Worm (Caenorhabditis elegans) whole organism, late embryonic: Measurements from ENCODE around the gene C05C12.5.

Experiments
- K09A11.1 ChIP-seq: sonication (generic microtip); optimal IDR thresholded peaks from 2 replicates; lab custom pipeline; 2017; ENCODE audit warnings: antibody characterized with exemption, mild to moderate bottlenecking, missing genetic modification characterization, missing compliant biosample characterization; ENCODE audit not compliant: insufficient read depth
- Y22D7AL.16 ChIP-seq: sonication (generic microtip); optimal IDR thresholded peaks from 2 replicates; lab custom pipeline; 2016; ENCODE audit warnings: missing genetic modification characterization, missing compliant biosample characterization
- ceh-22 ChIP-seq: sonication (generic microtip); optimal IDR thresholded peaks from 2 replicates; lab custom pipeline; 2017; ENCODE audit warnings: missing biosample characterization, missing genetic modification characterization
- ceh-30 ChIP-seq: fragments of 150-350 bp; optimal IDR thresholded peaks from 2 replicates; lab custom pipeline; 2014; ENCODE audit warnings: missing biosample characterization, missing genetic modification characterization
- ceh-34 ChIP-seq: sonication (generic microtip); optimal IDR thresholded peaks from 2 replicates; lab custom pipeline; 2016; ENCODE audit warnings: mild to moderate bottlenecking, missing genetic modification characterization, missing compliant biosample characterization
- che-1 ChIP-seq: sonication (generic microtip); optimal IDR thresholded peaks from 2 replicates; lab custom pipeline; 2016; ENCODE audit warnings: mild to moderate bottlenecking, missing genetic modification characterization, missing compliant biosample characterization
- elt-2 ChIP-seq: sonication (generic microtip); optimal IDR thresholded peaks from 2 replicates; lab custom pipeline; 2016; ENCODE audit warnings: missing genetic modification reagents, missing genetic modification characterization, missing compliant biosample characterization
- lin-11 ChIP-seq: fragments of 200-800 bp; sonication (Bioruptor generic); optimal IDR thresholded peaks from 2 replicates; lab custom pipeline; 2018; ENCODE audit warnings: mild to moderate bottlenecking, missing genetic modification characterization, missing compliant biosample characterization
- nfya-1 ChIP-seq: sonication (generic microtip); optimal IDR thresholded peaks from 2 replicates; lab custom pipeline; 2017; ENCODE audit warnings: missing genetic modification characterization, mild to moderate bottlenecking, missing compliant biosample characterization, antibody characterized with exemption, moderate library complexity
- npax-4 ChIP-seq: sonication (generic microtip); optimal IDR thresholded peaks from 2 replicates; lab custom pipeline; 2016; ENCODE audit warnings: missing genetic modification characterization, missing compliant biosample characterization
- odd-2 ChIP-seq: sonication (generic microtip); optimal IDR thresholded peaks from 2 replicates; lab custom pipeline; 2017; ENCODE audit warnings: antibody characterized with exemption, mild to moderate bottlenecking, missing genetic modification characterization, missing compliant biosample characterization
- pat-9 ChIP-seq: fragments of 200-800 bp; sonication (Bioruptor generic); optimal IDR thresholded peaks from 2 replicates; lab custom pipeline; 2018; ENCODE audit warnings: mild to moderate bottlenecking, missing genetic modification characterization, moderate library complexity, missing compliant biosample characterization
- pros-1 ChIP-seq: fragments of 150-350 bp; optimal IDR thresholded peaks from 2 replicates; lab custom pipeline; 2014; ENCODE audit warnings: missing biosample characterization, missing genetic modification reagents, missing genetic modification characterization
- rnt-1 ChIP-seq: sonication (generic microtip); optimal IDR thresholded peaks from 2 replicates; lab custom pipeline; 2016; ENCODE audit warnings: missing genetic modification characterization, missing compliant biosample characterization
- sox-2 ChIP-seq: fragments of 200-800 bp; sonication (Bioruptor generic); IDR thresholded peaks from 2 replicates; pipeline ENCODE4 v1.3.6; 2022; ENCODE audit warnings: missing genetic modification reagents, missing genetic modification characterization, missing compliant biosample characterization
- tbx-7 ChIP-seq: sonication (generic microtip); optimal IDR thresholded peaks from 2 replicates; lab custom pipeline; 2016; ENCODE audit warnings: missing genotype, missing genetic modification characterization, missing compliant biosample characterization
- unc-3 ChIP-seq, 2 experiments: fragments of 200-800 bp in 1 of 2; sonication (Bioruptor generic) in 1 of 2; sonication (generic microtip) in 1 of 2; conservative IDR thresholded peaks in 1 of 2; optimal IDR thresholded peaks in 1 of 2; 2 replicates each; pipeline versions ENCODE4 v1.3.6 to Lab custom; 2016 to 2022; ENCODE audit warnings: missing compliant biosample characterization in 2 of 2, missing genetic modification characterization in 2 of 2, missing genetic modification reagents in 1 of 2
- unc-42 ChIP-seq: sonication (generic microtip); optimal IDR thresholded peaks from 2 replicates; lab custom pipeline; 2016; ENCODE audit warnings: missing genotype, missing genetic modification characterization, missing compliant biosample characterization
- unc-55 ChIP-seq: sonication (generic microtip); optimal IDR thresholded peaks from 2 replicates; lab custom pipeline; 2017; ENCODE audit warnings: missing biosample characterization, missing genetic modification reagents, missing genetic modification characterization

The C05C12.5 gene

DNA sequence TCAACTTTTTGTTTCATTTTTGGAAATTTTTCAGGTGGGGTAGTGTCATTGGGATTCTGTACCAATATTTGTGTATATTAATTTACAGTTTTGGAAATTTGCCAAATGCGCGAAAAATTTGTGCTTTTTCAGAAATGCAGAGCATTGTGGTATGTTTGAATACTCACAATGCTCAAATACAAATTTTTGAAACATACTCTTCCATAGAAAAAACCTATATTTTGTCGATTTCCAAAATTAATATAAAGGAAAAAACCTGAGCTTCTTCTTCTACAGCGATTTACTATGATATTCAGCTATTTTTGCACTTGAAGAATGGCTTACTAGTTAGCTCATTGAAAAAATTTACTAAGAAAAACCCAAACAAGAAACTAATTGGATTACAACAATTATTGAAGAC lies 48.0 kb downstream of the C05C12.5 start:
- TF ChIP-seq lin-11 (tag; lab: Kevin White, UChicago) (no peak), ceh-34 (no peak), ceh-22 (no peak), unc-55 (GFP tag; lab: Kevin White, UChicago) (no peak), unc-3 (GFP tag; conservative IDR thresholded peaks at IDR 0.05; lab: Robert Waterston, UW) (no peak), unc-3 (tag; optimal IDR thresholded peaks at IDR 0.05; lab: Kevin White, UChicago) (no peak), rnt-1 (tag; lab: Kevin White, UChicago) (no peak), che-1 (no peak), sox-2 (GFP tag; lab: Robert Waterston, UW) (no peak), ceh-30 (no peak), Y22D7AL.16 (tag; lab: Kevin White, UChicago) (no peak), K09A11.1 (tag; lab: Kevin White, UChicago) (no peak), unc-42 (no peak)

DNA sequence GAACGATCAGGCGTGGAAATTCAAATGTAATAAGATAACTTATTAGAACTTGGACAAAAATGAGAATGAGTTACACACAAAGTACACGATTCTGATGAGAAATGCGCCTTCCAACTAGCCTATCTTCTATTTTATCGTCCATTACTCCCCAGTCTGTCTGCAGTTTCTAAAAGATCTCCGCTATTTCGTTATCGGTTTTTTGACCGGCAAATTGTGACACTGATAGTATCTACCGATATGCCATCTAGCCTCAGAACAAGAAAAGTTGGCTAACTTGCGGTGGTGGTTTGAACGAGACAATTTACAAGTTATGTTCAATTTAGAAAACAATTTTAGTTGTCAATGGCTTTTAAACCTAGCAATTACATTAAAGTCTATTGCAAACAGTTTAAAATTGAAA lies 49.4 kb downstream of the C05C12.5 start:
- peak; percentile 89 for TF ChIP-seq elt-2 (tag; lab: Kevin White, UChicago)
- no peak for TF ChIP-seq che-1
- TF ChIP-seq, all 69 proteins: peak for 1

DNA sequence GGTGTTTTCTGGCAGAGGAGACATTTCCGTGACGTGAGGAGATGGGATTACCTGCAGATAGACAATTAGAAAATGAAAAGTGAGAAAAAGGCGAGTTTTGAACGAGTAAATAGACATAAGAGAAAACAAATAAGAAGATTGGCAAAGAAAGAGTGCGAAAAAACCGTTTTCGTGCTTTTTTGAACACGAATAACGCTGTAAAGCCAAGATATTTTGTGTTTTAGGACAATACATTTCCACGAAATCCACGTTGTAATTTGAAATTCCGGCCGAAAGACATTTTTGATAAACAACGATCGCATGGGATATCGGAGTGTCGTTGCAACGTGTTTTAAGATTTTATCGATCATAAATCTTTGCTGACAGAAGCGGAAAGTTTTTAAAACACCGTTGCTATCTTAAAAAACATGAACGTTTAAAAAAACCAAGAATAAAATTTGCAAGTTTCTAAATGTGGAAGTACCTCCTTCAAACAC lies 50.2 kb downstream of the C05C12.5 start, which contains the start of gene adk-1:
Gene adk-1 (minus strand): TSS at position 51 of the 476 bp plus-strand sequence.
- no peak for TF ChIP-seq odd-2
- no peak for TF ChIP-seq pat-9 (tag; lab: Kevin White, UChicago)
- TF ChIP-seq npax-4 (tag; lab: Kevin White, UChicago): no peak
- no peak for TF ChIP-seq tbx-7 (tag; lab: Kevin White, UChicago)
- no peak for TF ChIP-seq pros-1
- TF ChIP-seq nfya-1: no peak
- TF ChIP-seq sox-2 (GFP tag; lab: Robert Waterston, UW): no peak
